Fruit fly (Drosophila melanogaster) S2 (cell line): ENCODE results near the gene RfC4.

Source experiments
- CG8478 ChIP-seq: fragments of >200 bp; optimal IDR thresholded peaks from 2 replicates; lab custom pipeline; 2018
- CTCF ChIP-seq, 2 experiments: fragments of >200 bp; optimal IDR thresholded peaks; 2 replicates each; lab custom pipeline; 2018

DNA sequence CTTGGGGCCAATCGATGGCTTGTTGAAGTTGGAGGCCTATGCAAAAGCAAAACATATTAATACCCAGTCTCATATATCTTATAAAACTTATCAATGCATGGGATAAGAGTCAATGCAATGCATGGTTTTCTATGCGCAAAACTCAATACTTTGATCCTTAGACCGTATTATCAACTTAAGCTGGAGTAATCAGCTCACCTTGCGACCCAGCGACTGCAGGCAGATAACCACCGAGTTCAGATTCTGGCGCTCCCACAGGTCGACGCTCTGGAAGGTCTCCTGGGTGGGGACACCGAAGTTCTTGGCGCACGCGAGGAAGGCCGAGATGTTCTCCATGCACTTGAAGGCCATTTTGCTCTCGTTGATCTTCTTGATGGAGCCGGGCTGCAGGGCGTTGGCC lies 20.7 kb downstream of the RfC4 start:
- no peak for TF ChIP-seq CTCF (optimal IDR thresholded peaks at IDR 0.05; lab: Kevin White, UChicago)
- no peak for TF ChIP-seq CG8478 (lab: Kevin White, UChicago)
